Fruit fly (Drosophila melanogaster): ENCODE results near the gene CG17186.

CG17186 gene

dm6 chr3R:19891363-19891762, 14.0 kb upstream of the CG17186 start (continued):
- TF ChIP-seq CG9609 (GFP tag; optimal IDR thresholded peaks at IDR 0.05) (no peak), CG11504 (tag; optimal IDR thresholded peaks at IDR 0.05) (no peak), CG9932 (GFP tag; IDR thresholded peaks at IDR 0.05) (peak; percentile 24; the same call in 1 of the 2 replicates), sr (GFP tag; IDR thresholded peaks at IDR 0.05) (0 out of 3 replicates have a peak, but pooled peaks have one; percentile 30), sens-2 (GFP tag; IDR thresholded peaks at IDR 0.05) (no peak), mld (GFP tag; IDR thresholded peaks at IDR 0.05; ENCODE audit: partially characterized antibody) (no peak), Dbx (GFP tag; IDR thresholded peaks at IDR 0.05) (no peak), CG15514 (GFP tag; optimal IDR thresholded peaks at IDR 0.05) (no peak), CG8478 (optimal IDR thresholded peaks at IDR 0.05) (no peak), eve (GFP tag; optimal IDR thresholded peaks at IDR 0.05) (no peak), psq (GFP tag; optimal IDR thresholded peaks at IDR 0.05) (no peak), cwo (GFP tag; optimal IDR thresholded peaks at IDR 0.05) (no peak), Elba2 (GFP tag; optimal IDR thresholded peaks at IDR 0.05) (no peak), CG14441 (GFP tag; IDR thresholded peaks at IDR 0.05) (no peak), Deaf1 (tag; optimal IDR thresholded peaks at IDR 0.05) (no peak), emc (GFP tag; optimal IDR thresholded peaks at IDR 0.05) (no peak), CG10654 (GFP tag; optimal IDR thresholded peaks at IDR 0.05) (no peak), Ets65A (GFP tag) (peak; percentile 13), her (GFP tag; optimal IDR thresholded peaks at IDR 0.05) (no peak), sens (GFP tag) (peak; percentile 74), Sox102F (GFP tag; optimal IDR thresholded peaks at IDR 0.05) (peak; percentile 8), CG15073 (GFP tag; optimal IDR thresholded peaks at IDR 0.05) (no peak), vvl (GFP tag; IDR thresholded peaks at IDR 0.05) (peak; percentile 43; the same call in 1 of the 2 replicates), wor (GFP tag; IDR thresholded peaks at IDR 0.05) (0 out of 2 replicates have a peak, but pooled peaks have one; percentile 10), croc (GFP tag; conservative IDR thresholded peaks at IDR 0.05) (no peak), Scr (GFP tag; IDR thresholded peaks at IDR 0.05; ENCODE audit: partially characterized antibody) (no peak), pfk (GFP tag; optimal IDR thresholded peaks at IDR 0.05) (peak; percentile 71), stc (GFP tag; IDR thresholded peaks at IDR 0.05) (0 out of 2 replicates have a peak, but pooled peaks have one; percentile 23), Max (GFP tag; optimal IDR thresholded peaks at IDR 0.05) (no peak), ttk (GFP tag; IDR thresholded peaks at IDR 0.05) (0 out of 2 replicates have a peak, but pooled peaks have one; percentile 8), btn (GFP tag; optimal IDR thresholded peaks at IDR 0.05) (no peak), Xbp1 (GFP tag; optimal IDR thresholded peaks at IDR 0.05) (peak; percentile 5), gem (tag; optimal IDR thresholded peaks at IDR 0.05) (peak; percentile 6), pho (GFP tag; optimal IDR thresholded peaks at IDR 0.05) (no peak), grau (tag; optimal IDR thresholded peaks at IDR 0.05) (no peak), HHEX (GFP tag; optimal IDR thresholded peaks at IDR 0.05) (no peak)

- TF ChIP-seq Dp (GFP tag; optimal IDR thresholded peaks at IDR 0.05) (no peak), rib (GFP tag; IDR thresholded peaks at IDR 0.05) (no peak), so (GFP tag; IDR thresholded peaks at IDR 0.05) (peak; percentile 71; the same call in 1 of the 3 replicates), CG13287 (GFP tag; IDR thresholded peaks at IDR 0.05; ENCODE audit: partially characterized antibody) (peak; percentile 30), Sry-β (GFP tag; optimal IDR thresholded peaks at IDR 0.05) (peak; percentile 97), CG13424 (tag; optimal IDR thresholded peaks at IDR 0.05) (peak; percentile 26), NC2α (GFP tag; optimal IDR thresholded peaks at IDR 0.05) (no peak), CG11695 (GFP tag; IDR thresholded peaks at IDR 0.05) (peak; percentile 46; the same call in 1 of the 3 replicates), shn (GFP tag; optimal IDR thresholded peaks at IDR 0.05) (peak; percentile 5), Drgx (GFP tag; IDR thresholded peaks at IDR 0.05) (peak; percentile 49), CG15269 (tag; optimal IDR thresholded peaks at IDR 0.05) (peak; percentile 14), CG31224 (GFP tag; IDR thresholded peaks at IDR 0.05) (no peak), Hr51 (GFP tag; optimal IDR thresholded peaks at IDR 0.05) (peak in 1 of 2 experiments; percentile 14), Kr (GFP tag; optimal IDR thresholded peaks at IDR 0.05) (no peak), CG2120 (GFP tag; optimal IDR thresholded peaks at IDR 0.05) (peak; percentile 32), dmrt99B (tag; optimal IDR thresholded peaks at IDR 0.05) (peak; percentile 0), CHES-1-like (GFP tag; optimal IDR thresholded peaks at IDR 0.05) (no peak)
These were observed 13.2 kb upstream of the CG17186 start, which contains the start of gene CG4733 for dm6 chr3R:19890340-19890998. Gene CG4733, plus strand, starts transcription at chr3R:19890689.

Measured in whole organism, embryonic.